Fruit fly (Drosophila melanogaster): ENCODE results near the gene Capr.

- TF ChIP-seq CTCF (optimal IDR thresholded peaks at IDR 0.05) (no peak), CG8478 (optimal IDR thresholded peaks at IDR 0.05) (no peak)
Observed at dm6 chr3L:18675363-18675866, 2.3 kb upstream of the Capr start, which contains the start of the genes GNBP2 and GNBP1.
